Worm (Caenorhabditis elegans) whole organism, L4 larva: Measurements from ENCODE around the gene ced-4.

ENCODE experiments used
- ama-1 ChIP-seq: fragments of 150-350 bp; optimal IDR thresholded peaks from 2 replicates; lab custom pipeline; 2014; ENCODE audit warnings: inconsistent platforms, mixed read lengths
- madf-5 ChIP-seq, 2 experiments: fragments of 200-800 bp; sonication (Bioruptor generic); IDR thresholded peaks; 2 replicates each; pipeline ENCODE4 v1.3.6; 2022; ENCODE audit warnings: missing compliant biosample characterization in 2 of 2, missing genetic modification characterization in 2 of 2

- no peak for TF ChIP-seq madf-5 (GFP tag; IDR thresholded peaks at IDR 0.05; lab: Robert Waterston, UW)
- TF ChIP-seq ama-1 (lab: Kevin White, UChicago): no peak
Measured at ce11 chrIII:4870478-4870877, 18.4 kb downstream of the ced-4 start, which contains the start of gene gipc-1.
